Worm (Caenorhabditis elegans) whole organism, young adult: ENCODE data around the gene ZC317.6.

Source experiments
- C06A6.2 ChIP-seq: fragments of 200-800 bp; sonication (Bioruptor generic); conservative IDR thresholded peaks from 2 replicates; pipeline ENCODE4 v1.3.6; 2022; ENCODE audit warnings: missing genetic modification characterization, missing compliant biosample characterization
- C17E4.6 ChIP-seq: fragments of 200-800 bp; sonication (Bioruptor generic); IDR thresholded peaks from 2 replicates; pipeline ENCODE4 v1.3.6; 2022; ENCODE audit warnings: missing genetic modification reagents, missing genetic modification characterization, missing compliant biosample characterization
- F10E7.11 ChIP-seq: sonication (generic microtip); optimal IDR thresholded peaks from 2 replicates; lab custom pipeline; 2017; ENCODE audit warnings: mild to moderate bottlenecking, missing genetic modification characterization, moderate library complexity, missing compliant biosample characterization
- F23B12.7 ChIP-seq: sonication (generic microtip); optimal IDR thresholded peaks from 2 replicates; lab custom pipeline; 2017; ENCODE audit warnings: missing genetic modification characterization, mild to moderate bottlenecking, missing compliant biosample characterization, antibody characterized with exemption, moderate library complexity; ENCODE audit not compliant: insufficient read depth
- F37B4.10 ChIP-seq: fragments of 200-800 bp; sonication (Bioruptor generic); IDR thresholded peaks from 2 replicates; pipeline ENCODE4 v1.3.6; 2022; ENCODE audit warnings: missing genetic modification characterization, missing compliant biosample characterization
- K12H6.12 ChIP-seq: fragments of 200-800 bp; sonication (Bioruptor generic); optimal IDR thresholded peaks from 2 replicates; lab custom pipeline; 2018; ENCODE audit warnings: mild to moderate bottlenecking, missing genetic modification characterization, missing compliant biosample characterization
- Y67H2A.10 ChIP-seq: fragments of 200-800 bp; sonication (Bioruptor generic); conservative IDR thresholded peaks from 2 replicates; pipeline ENCODE4 v1.3.6; 2022; ENCODE audit warnings: missing genetic modification reagents, missing genetic modification characterization, missing compliant biosample characterization
- akir-1 ChIP-seq: fragments of 200-800 bp; sonication (Bioruptor generic); optimal IDR thresholded peaks from 2 replicates; lab custom pipeline; 2018; ENCODE audit warnings: mild to moderate bottlenecking, missing genetic modification characterization, moderate library complexity, missing compliant biosample characterization
- ama-1 ChIP-seq, 3 experiments: fragments of 150-350 bp in 1 of 3; sonication (generic microtip) in 2 of 3; optimal IDR thresholded peaks; 2 replicates each; lab custom pipeline; 2014 to 2018; ENCODE audit warnings: missing biosample characterization in 2 of 3, missing genetic modification characterization in 2 of 3, missing genetic modification reagents in 2 of 3
- attf-5 ChIP-seq: fragments of 200-800 bp; sonication (Bioruptor generic); optimal IDR thresholded peaks from 2 replicates; lab custom pipeline; 2018; ENCODE audit warnings: mild to moderate bottlenecking, missing genetic modification characterization, missing compliant biosample characterization
- cebp-1 ChIP-seq, 2 experiments: fragments of 200-800 bp in 1 of 2; sonication (Bioruptor generic) in 1 of 2; sonication (generic microtip) in 1 of 2; IDR thresholded peaks in 1 of 2; optimal IDR thresholded peaks in 1 of 2; 2 replicates each; pipeline versions ENCODE4 v1.3.6 to Lab custom; 2017 to 2022; ENCODE audit warnings: missing compliant biosample characterization in 2 of 2, missing genetic modification characterization in 2 of 2, mild to moderate bottlenecking in 1 of 2, missing genetic modification reagents in 1 of 2, moderate library complexity in 1 of 2
- ceh-27 ChIP-seq: fragments of 200-800 bp; sonication (Bioruptor generic); optimal IDR thresholded peaks from 2 replicates; lab custom pipeline; 2018; ENCODE audit warnings: mild to moderate bottlenecking, missing genetic modification characterization, moderate library complexity, missing compliant biosample characterization
- ceh-58 ChIP-seq: fragments of 200-800 bp; sonication (Bioruptor generic); IDR thresholded peaks from 2 replicates; pipeline ENCODE4 v1.3.6; 2022; ENCODE audit warnings: missing genetic modification characterization, missing compliant biosample characterization
- dox-1 ChIP-seq: fragments of 200-800 bp; sonication (Bioruptor generic); IDR thresholded peaks from 2 replicates; pipeline ENCODE4 v1.3.6; 2022; ENCODE audit warnings: missing genetic modification reagents, missing genetic modification characterization, missing compliant biosample characterization
- dpl-1 ChIP-seq: fragments of 150-350 bp; optimal IDR thresholded peaks from 2 replicates; lab custom pipeline; 2014; ENCODE audit warnings: missing biosample characterization, missing genetic modification reagents, missing genetic modification characterization
- efl-1 ChIP-seq: fragments of 150-350 bp; optimal IDR thresholded peaks from 2 replicates; lab custom pipeline; 2014; ENCODE audit warnings: missing biosample characterization, missing genetic modification reagents, missing genetic modification characterization
- ets-4 ChIP-seq: fragments of 200-800 bp; sonication (Bioruptor generic); optimal IDR thresholded peaks from 2 replicates; lab custom pipeline; 2018; ENCODE audit warnings: mild to moderate bottlenecking, missing genetic modification characterization, missing compliant biosample characterization
- hmg-1.2 ChIP-seq: fragments of 200-800 bp; sonication (Bioruptor generic); IDR thresholded peaks from 2 replicates; pipeline ENCODE4 v1.3.6; 2022; ENCODE audit warnings: missing genetic modification reagents, missing genetic modification characterization, missing compliant biosample characterization
- hrde-1 ChIP-seq: sonication (generic microtip); optimal IDR thresholded peaks from 2 replicates; lab custom pipeline; 2016; ENCODE audit warnings: missing genetic modification characterization, mild to moderate bottlenecking, missing compliant biosample characterization, moderate library complexity, missing genotype, missing genetic modification reagents, borderline replicate concordance
- lag-1 ChIP-seq: fragments of 200-800 bp; sonication (Bioruptor generic); IDR thresholded peaks from 2 replicates; pipeline ENCODE4 v1.3.6; 2022; ENCODE audit warnings: missing genetic modification reagents, missing genetic modification characterization, missing compliant biosample characterization
- let-526 ChIP-seq: fragments of 200-800 bp; sonication (Bioruptor generic); IDR thresholded peaks from 2 replicates; pipeline ENCODE4 v1.3.6; 2022; ENCODE audit warnings: missing genetic modification reagents, missing genetic modification characterization, missing compliant biosample characterization
- let-607 ChIP-seq, 2 experiments: fragments of 200-800 bp in 1 of 2; sonication (Bioruptor generic) in 1 of 2; sonication (generic microtip) in 1 of 2; optimal IDR thresholded peaks; 2 replicates each; lab custom pipeline; 2016 to 2018; ENCODE audit warnings: mild to moderate bottlenecking in 2 of 2, missing compliant biosample characterization in 2 of 2, missing genetic modification characterization in 2 of 2, moderate library complexity in 2 of 2, missing genotype in 1 of 2
- lin-35 ChIP-seq, 3 experiments: fragments of 150-350 bp in 2 of 3; sonication (generic microtip) in 1 of 3; optimal IDR thresholded peaks; 2 replicates each; lab custom pipeline; 2014 to 2018; ENCODE audit warnings: missing biosample characterization in 3 of 3, missing genetic modification characterization in 3 of 3, missing genetic modification reagents in 3 of 3
- lin-40 ChIP-seq: sonication (generic microtip); optimal IDR thresholded peaks from 2 replicates; lab custom pipeline; 2016; ENCODE audit warnings: missing genetic modification characterization, mild to moderate bottlenecking, missing compliant biosample characterization, missing genotype, missing genetic modification reagents
- lin-54 ChIP-seq: fragments of 200-800 bp; sonication (Bioruptor generic); optimal IDR thresholded peaks from 2 replicates; lab custom pipeline; 2018; ENCODE audit warnings: mild to moderate bottlenecking, missing genetic modification characterization, missing compliant biosample characterization
- lsl-1 ChIP-seq: fragments of 200-800 bp; sonication (Bioruptor generic); optimal IDR thresholded peaks from 2 replicates; lab custom pipeline; 2018; ENCODE audit warnings: mild to moderate bottlenecking, missing genetic modification characterization, moderate library complexity, missing compliant biosample characterization
- lsy-27 ChIP-seq: sonication (generic microtip); optimal IDR thresholded peaks from 2 replicates; lab custom pipeline; 2017; ENCODE audit warnings: missing genetic modification characterization, mild to moderate bottlenecking, missing compliant biosample characterization, antibody characterized with exemption, missing genotype, borderline replicate concordance; ENCODE audit not compliant: insufficient read depth
- mcd-1 ChIP-seq: fragments of 200-800 bp; sonication (Bioruptor generic); IDR thresholded peaks from 2 replicates; pipeline ENCODE4 v1.3.6; 2022; ENCODE audit warnings: missing genetic modification reagents, missing genetic modification characterization, missing compliant biosample characterization
- mes-4 ChIP-seq: sonication (generic microtip); optimal IDR thresholded peaks from 2 replicates; lab custom pipeline; 2016; ENCODE audit warnings: missing genotype, missing genetic modification characterization, missing compliant biosample characterization
- mxl-1 ChIP-seq: sonication (generic microtip); optimal IDR thresholded peaks from 2 replicates; lab custom pipeline; 2016; ENCODE audit warnings: missing genetic modification characterization, missing compliant biosample characterization
- nhr-120 ChIP-seq: fragments of 200-800 bp; sonication (Bioruptor generic); IDR thresholded peaks from 2 replicates; pipeline ENCODE4 v1.3.6; 2022; ENCODE audit warnings: missing genetic modification characterization, missing compliant biosample characterization
- nhr-80 ChIP-seq: sonication (generic microtip); optimal IDR thresholded peaks from 2 replicates; lab custom pipeline; 2016; ENCODE audit warnings: missing genetic modification characterization, missing compliant biosample characterization
- nhr-90 ChIP-seq: sonication (generic microtip); optimal IDR thresholded peaks from 2 replicates; lab custom pipeline; 2016; ENCODE audit warnings: missing genotype, mild to moderate bottlenecking, missing genetic modification characterization, missing compliant biosample characterization
- pbrm-1 ChIP-seq: fragments of 200-800 bp; sonication (Bioruptor generic); IDR thresholded peaks from 2 replicates; pipeline ENCODE4 v1.3.6; 2022; ENCODE audit warnings: missing genetic modification reagents, missing genetic modification characterization, missing compliant biosample characterization
- sea-2 ChIP-seq: fragments of 200-800 bp; sonication (Bioruptor generic); IDR thresholded peaks from 2 replicates; pipeline ENCODE4 v1.3.6; 2022; ENCODE audit warnings: missing genetic modification characterization, missing compliant biosample characterization
- snpc-4 ChIP-seq, 5 experiments: fragments of 150-350 bp in 1 of 5; sonication (generic microtip) in 4 of 5; optimal IDR thresholded peaks; 2 replicates each; lab custom pipeline; 2014 to 2018; ENCODE audit warnings: missing genetic modification characterization in 5 of 5, missing biosample characterization in 3 of 5, antibody characterized with exemption in 2 of 5, mild to moderate bottlenecking in 2 of 5, missing compliant biosample characterization in 2 of 5, missing genotype in 2 of 5, moderate library complexity in 2 of 5, missing genetic modification reagents in 1 of 5
- tbp1 ChIP-seq: fragments of 200-800 bp; sonication (Bioruptor generic); optimal IDR thresholded peaks from 2 replicates; lab custom pipeline; 2018; ENCODE audit warnings: mild to moderate bottlenecking, missing genetic modification characterization, missing compliant biosample characterization
- zfh-2 ChIP-seq: fragments of 200-800 bp; sonication (Bioruptor generic); conservative IDR thresholded peaks from 2 replicates; pipeline ENCODE4 v1.3.6; 2022; ENCODE audit warnings: missing genetic modification reagents, missing genetic modification characterization, missing compliant biosample characterization
- zim-3 ChIP-seq: sonication (generic microtip); optimal IDR thresholded peaks from 2 replicates; lab custom pipeline; 2017; ENCODE audit warnings: mild to moderate bottlenecking, missing genetic modification characterization, moderate library complexity, missing compliant biosample characterization
- ztf-18 ChIP-seq: sonication (generic microtip); optimal IDR thresholded peaks from 2 replicates; lab custom pipeline; 2016; ENCODE audit warnings: missing genotype, mild to moderate bottlenecking, missing genetic modification characterization, missing compliant biosample characterization
- ztf-26 ChIP-seq: sonication (generic microtip); optimal IDR thresholded peaks from 2 replicates; lab custom pipeline; 2017; ENCODE audit warnings: missing genetic modification characterization, missing compliant biosample characterization
- ztf-3 ChIP-seq: fragments of 200-800 bp; sonication (Bioruptor generic); optimal IDR thresholded peaks from 2 replicates; lab custom pipeline; 2018; ENCODE audit warnings: mild to moderate bottlenecking, missing genetic modification characterization, missing compliant biosample characterization
- ztf-6 ChIP-seq: fragments of 200-800 bp; sonication (Bioruptor generic); IDR thresholded peaks from 2 replicates; pipeline ENCODE4 v1.3.6; 2022; ENCODE audit warnings: missing genetic modification reagents, missing genetic modification characterization, missing compliant biosample characterization

Gene ZC317.6

ce11 chrV:5439068-5439467 lies 29.3 kb downstream of the ZC317.6 start, which contains the start of gene snpc-1.3:
Gene snpc-1.3 (minus strand): TSS chrV:5439168.
- TF ChIP-seq lag-1 (no peak), mes-4 (tag; lab: Kevin White, UChicago) (no peak), C17E4.6 (GFP tag; lab: Robert Waterston, UW) (no peak), ztf-26 (tag; lab: Kevin White, UChicago) (no peak), C06A6.2 (GFP tag; lab: Robert Waterston, UW) (no peak), zfh-2 (GFP tag; lab: Robert Waterston, UW) (no peak), Y67H2A.10 (GFP tag; lab: Robert Waterston, UW) (no peak), mxl-1 (tag; lab: Kevin White, UChicago) (no peak), ceh-27 (no peak), lsy-27 (tag; lab: Kevin White, UChicago) (no peak), let-526 (GFP tag; lab: Robert Waterston, UW) (no peak)

ce11 chrV:5433020-5433419 lies 35.4 kb downstream of the ZC317.6 start, which contains the start of gene acl-6:
Gene acl-6 (plus strand): TSS chrV:5433386.
- TF ChIP-seq nhr-80 (tag; lab: Kevin White, UChicago) (peak; percentile 98), attf-5 (peak; percentile 60), lsl-1 (peak; percentile 11), akir-1 (GFP tag; lab: Kevin White, UChicago) (no peak), dox-1 (GFP tag; lab: Robert Waterston, UW) (peak; percentile 74), snpc-4 (GFP tag; optimal IDR thresholded peaks at IDR 0.05; lab: Kevin White, UChicago) (no peak), snpc-4 (tag; optimal IDR thresholded peaks at IDR 0.05; lab: Kevin White, UChicago) (peak in 1 of 4 experiments; percentile 27), efl-1 (GFP tag; lab: Kevin White, UChicago) (peak; percentile 43), ets-4 (peak; percentile 72), hmg-1.2 (GFP tag; lab: Robert Waterston, UW) (peak; percentile 27; the same call in 1 of the 2 replicates), lin-40 (tag; lab: Kevin White, UChicago) (peak; percentile 52), ztf-3 (no peak), dpl-1 (GFP tag; lab: Kevin White, UChicago) (peak; percentile 31), sea-2 (GFP tag; lab: Robert Waterston, UW) (no peak), pbrm-1 (no peak), lin-54 (GFP tag; lab: Kevin White, UChicago) (peak; percentile 86), ama-1 (optimal IDR thresholded peaks at IDR 0.05; lab: Kevin White, UChicago) (no peak), ama-1 (GFP tag; optimal IDR thresholded peaks at IDR 0.05; lab: Kevin White, UChicago) (no peak), lin-35 (GFP tag; optimal IDR thresholded peaks at IDR 0.05; lab: Kevin White, UChicago) (peak in 1 of 3 experiments; percentile 73), hrde-1 (tag; lab: Kevin White, UChicago) (no peak), ztf-18 (peak; percentile 30), cebp-1 (GFP tag; IDR thresholded peaks at IDR 0.05; lab: Robert Waterston, UW) (no peak), cebp-1 (tag; optimal IDR thresholded peaks at IDR 0.05; lab: Kevin White, UChicago) (peak; percentile 51), zim-3 (no peak), ztf-6 (no peak), K12H6.12 (no peak), nhr-120 (no peak), F10E7.11 (tag; lab: Kevin White, UChicago) (no peak), let-607 (tag; optimal IDR thresholded peaks at IDR 0.05; lab: Kevin White, UChicago) (peak in 1 of 2 experiments; percentile 16), F23B12.7 (tag; lab: Kevin White, UChicago) (peak; percentile 60), ceh-58 (no peak), mcd-1 (GFP tag; lab: Robert Waterston, UW) (peak; percentile 94), F37B4.10 (GFP tag; lab: Robert Waterston, UW) (no peak), tbp1 (peak; percentile 38), nhr-90 (tag; lab: Kevin White, UChicago) (peak; percentile 1)
